Worm (Caenorhabditis elegans): ENCODE results near the gene T23D5.3.

The T23D5.3 gene

DNA sequence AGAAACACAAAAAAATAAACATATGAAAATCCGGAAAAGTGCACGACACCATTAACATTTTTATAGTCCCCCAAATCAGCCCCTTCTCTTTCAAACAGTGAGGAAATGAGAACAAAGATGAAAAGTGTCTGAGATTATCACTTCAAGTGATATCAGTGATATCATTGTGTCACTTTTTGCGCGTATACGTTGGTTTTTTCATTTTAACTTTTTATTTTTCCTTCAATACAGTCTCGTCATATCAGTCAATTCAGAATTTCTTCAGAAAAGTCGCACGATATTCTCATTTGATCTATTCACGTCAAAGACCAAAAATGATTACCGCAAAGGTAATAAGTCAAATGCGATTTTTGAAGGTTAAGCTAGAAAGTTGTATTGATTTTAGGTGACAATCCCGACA lies 28.7 kb downstream of the T23D5.3 start, which contains the start of gene twk-34:
TSS of gene twk-34 (plus strand) at position 216 of the 400 bp plus-strand sequence.
- TF ChIP-seq madf-10 (tag; optimal IDR thresholded peaks at IDR 0.05) (no peak), let-526 (GFP tag; IDR thresholded peaks at IDR 0.05) (no peak), somi-1 (GFP tag; optimal IDR thresholded peaks at IDR 0.05) (no peak), zfh-2 (GFP tag; conservative IDR thresholded peaks at IDR 0.05) (no peak), sdz-38 (tag; optimal IDR thresholded peaks at IDR 0.05) (no peak), F33H1.4 (GFP tag; IDR thresholded peaks at IDR 0.05) (no peak), rpc-1 (optimal IDR thresholded peaks at IDR 0.05) (no peak), rpc-1 (tag; optimal IDR thresholded peaks at IDR 0.05) (no peak), C17E4.6 (GFP tag; IDR thresholded peaks at IDR 0.05) (no peak), F49E8.2 (tag; optimal IDR thresholded peaks at IDR 0.05; ENCODE audit: insufficient read depth) (no peak), attf-5 (GFP tag; optimal IDR thresholded peaks at IDR 0.05) (no peak)

DNA sequence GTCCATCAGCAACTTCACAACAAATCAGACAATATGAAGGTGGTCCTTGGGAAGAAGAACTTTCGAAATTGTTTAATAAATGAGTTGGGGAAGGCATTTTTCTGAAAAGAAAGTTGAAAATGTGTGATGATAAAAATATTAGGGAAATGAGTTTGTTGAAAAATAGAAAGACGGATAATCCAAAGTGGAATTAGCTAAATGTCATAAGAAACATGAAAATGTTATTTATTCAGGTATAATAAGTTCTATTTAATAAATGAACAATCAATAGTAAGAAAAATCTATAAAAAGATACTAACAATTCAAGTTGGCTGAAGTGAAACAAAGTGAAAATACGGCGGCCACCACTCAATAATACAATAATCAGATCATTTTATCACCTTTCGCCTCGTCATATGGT lies 31.2 kb downstream of the T23D5.3 start, which contains the start of gene nhr-53:
TSS of gene nhr-53 (minus strand) at position 101 of the 400 bp plus-strand sequence.
- no peak for TF ChIP-seq hmg-1.2 (GFP tag; IDR thresholded peaks at IDR 0.05)
- TF ChIP-seq ekl-4 (GFP tag; IDR thresholded peaks at IDR 0.05) = no peak
- no peak for TF ChIP-seq akir-1 (GFP tag; optimal IDR thresholded peaks at IDR 0.05)
- TF ChIP-seq nhr-179 (tag; optimal IDR thresholded peaks at IDR 0.05) = no peak
- no peak for TF ChIP-seq bed-2 (GFP tag; IDR thresholded peaks at IDR 0.05)
- no peak for TF ChIP-seq snpc-4 (GFP tag; optimal IDR thresholded peaks at IDR 0.05)
- TF ChIP-seq snpc-4 (tag; optimal IDR thresholded peaks at IDR 0.05) = no peak
- TF ChIP-seq tlf-1 (GFP tag; optimal IDR thresholded peaks at IDR 0.05) = no peak
- TF ChIP-seq egrh-3 (GFP tag; IDR thresholded peaks at IDR 0.05) = no peak
- TF ChIP-seq snpc-1.3 (tag; optimal IDR thresholded peaks at IDR 0.05; ENCODE audit: insufficient read depth) = no peak
- no peak for TF ChIP-seq nhr-27 (tag; optimal IDR thresholded peaks at IDR 0.05)
- no peak for TF ChIP-seq ccch-3 (GFP tag; optimal IDR thresholded peaks at IDR 0.05)
- no peak for TF ChIP-seq madf-8 (GFP tag; conservative IDR thresholded peaks at IDR 0.05)
- no peak for TF ChIP-seq lir-1 (GFP tag; conservative IDR thresholded peaks at IDR 0.05)
- no peak for TF ChIP-seq xnd-1 (tag; optimal IDR thresholded peaks at IDR 0.05)
- no peak for TF ChIP-seq hlh-12 (tag; optimal IDR thresholded peaks at IDR 0.05)
- no peak for TF ChIP-seq F57C9.4 (tag; optimal IDR thresholded peaks at IDR 0.05)
- no peak for TF ChIP-seq unc-130 (GFP tag; optimal IDR thresholded peaks at IDR 0.05)
- TF ChIP-seq mes-4 (tag; optimal IDR thresholded peaks at IDR 0.05) = no peak
- TF ChIP-seq hrde-1 (tag; optimal IDR thresholded peaks at IDR 0.05; ENCODE audit: borderline replicate concordance) = no peak
- no peak for TF ChIP-seq B0019.2 (GFP tag; conservative IDR thresholded peaks at IDR 0.05)

DNA sequence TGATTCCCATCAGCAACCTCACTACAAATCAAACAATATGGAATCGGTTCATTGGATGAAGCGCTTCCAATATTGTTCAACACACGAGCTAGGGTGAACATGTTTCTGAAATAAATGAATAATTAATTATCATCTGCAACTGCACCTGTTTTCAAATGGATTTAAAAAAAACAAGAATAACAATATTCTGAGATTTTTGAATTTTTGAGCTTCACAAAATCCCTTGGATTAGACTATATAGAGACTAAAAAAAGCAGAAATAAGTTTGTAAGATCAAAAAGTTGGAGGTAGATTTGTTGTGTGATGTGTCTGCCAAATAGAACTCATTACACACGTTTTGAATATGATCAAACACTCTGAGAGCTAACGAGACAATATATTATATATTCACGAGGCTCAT lies 33.7 kb downstream of the T23D5.3 start, which contains the start of gene nhr-199:
TSS of gene nhr-199 (minus strand) at position 101 of the 400 bp plus-strand sequence.
- TF ChIP-seq ets-4 (GFP tag; optimal IDR thresholded peaks at IDR 0.05) = no peak
- TF ChIP-seq F57C9.4 (tag; optimal IDR thresholded peaks at IDR 0.05) = no peak
- TF ChIP-seq akir-1 (GFP tag; optimal IDR thresholded peaks at IDR 0.05) = no peak
- TF ChIP-seq nhr-90 (tag; optimal IDR thresholded peaks at IDR 0.05) = no peak
- no peak for TF ChIP-seq mcd-1 (GFP tag; IDR thresholded peaks at IDR 0.05)
- no peak for TF ChIP-seq gei-17 (GFP tag; optimal IDR thresholded peaks at IDR 0.05)
- TF ChIP-seq lin-54 (GFP tag; optimal IDR thresholded peaks at IDR 0.05) = no peak
- no peak for TF ChIP-seq dpl-1 (GFP tag; optimal IDR thresholded peaks at IDR 0.05)
- TF ChIP-seq ztf-26 (tag; optimal IDR thresholded peaks at IDR 0.05) = no peak
- no peak for TF ChIP-seq ztf-3 (GFP tag; optimal IDR thresholded peaks at IDR 0.05)
- no peak for TF ChIP-seq Y56A3A.18 (GFP tag; IDR thresholded peaks at IDR 0.05)

Data from whole organism, young adult.